Worm (Caenorhabditis elegans): ENCODE results near the gene ZC204.12.

The ZC204.12 gene

DNA sequence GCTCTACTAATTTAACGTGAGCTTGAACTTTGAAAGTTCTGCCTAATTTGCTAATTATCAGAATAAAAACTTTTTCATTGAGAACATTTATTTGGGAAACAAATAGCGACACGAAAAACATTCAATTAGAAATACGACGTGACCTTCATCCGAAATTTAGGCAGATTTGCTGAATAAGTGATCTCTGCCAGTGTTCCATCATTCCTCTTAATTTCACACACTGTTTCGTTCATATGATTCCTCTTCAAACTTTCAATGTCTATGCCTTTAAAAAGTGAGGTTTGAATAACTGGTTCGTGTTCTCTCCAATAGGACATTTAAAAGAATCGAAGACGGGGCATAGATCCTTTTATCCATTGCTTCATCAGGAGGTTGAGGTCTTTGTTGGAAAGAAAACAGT is 6.6 kb downstream of the ZC204.12 start, which contains the start of gene fbxb-20 (continued):
- TF ChIP-seq ces-1 (GFP tag; optimal IDR thresholded peaks at IDR 0.05), result no peak

DNA sequence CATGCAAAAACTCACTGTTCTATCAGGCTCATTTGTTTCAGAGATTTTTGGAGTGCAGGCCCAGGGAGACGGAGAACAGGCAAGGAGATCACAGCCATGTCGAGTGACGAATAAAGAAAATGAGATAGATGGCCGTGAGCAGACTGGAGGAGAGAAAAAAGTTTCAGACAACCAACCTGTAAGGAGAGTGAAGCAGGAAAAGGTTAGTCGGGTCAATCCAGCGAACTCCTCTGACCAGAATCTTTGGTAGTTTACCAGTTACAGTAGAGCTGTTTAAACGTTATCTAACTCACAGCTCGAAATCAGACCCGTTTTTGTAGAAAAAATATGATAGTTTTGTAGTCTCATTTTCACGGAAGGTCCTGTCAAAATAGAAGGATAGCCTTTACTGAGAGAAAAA is 8.3 kb downstream of the ZC204.12 start, which contains the start of gene fbxb-21:
Gene fbxb-21 (minus strand): TSS at position 101 of the 400 bp plus-strand sequence.
- no peak for TF ChIP-seq mef-2 (tag; optimal IDR thresholded peaks at IDR 0.05)
- no peak for TF ChIP-seq nhr-84 (tag; optimal IDR thresholded peaks at IDR 0.05)
- no peak for TF ChIP-seq nhr-237 (tag; optimal IDR thresholded peaks at IDR 0.05)
- TF ChIP-seq C34B4.2 (tag; optimal IDR thresholded peaks at IDR 0.05), result no peak
- no peak for TF ChIP-seq fkh-8 (tag; optimal IDR thresholded peaks at IDR 0.05)
- no peak for TF ChIP-seq hlh-17 (GFP tag; optimal IDR thresholded peaks at IDR 0.05; ENCODE audit: borderline replicate concordance)
- no peak for TF ChIP-seq hpl-2 (GFP tag; optimal IDR thresholded peaks at IDR 0.05)
- TF ChIP-seq nhr-12 (tag; optimal IDR thresholded peaks at IDR 0.05), result no peak

- TF ChIP-seq ces-1 (GFP tag; optimal IDR thresholded peaks at IDR 0.05) (no peak), zip-4 (GFP tag; optimal IDR thresholded peaks at IDR 0.05) (no peak), mab-9 (GFP tag; IDR thresholded peaks at IDR 0.05) (no peak), lsy-2 (tag; optimal IDR thresholded peaks at IDR 0.05) (no peak), rnt-1 (tag; optimal IDR thresholded peaks at IDR 0.05) (no peak), aha-1 (tag; optimal IDR thresholded peaks at IDR 0.05) (no peak), nhr-71 (tag; optimal IDR thresholded peaks at IDR 0.05) (no peak), unc-98 (GFP tag; IDR thresholded peaks at IDR 0.05) (no peak), zag-1 (tag; optimal IDR thresholded peaks at IDR 0.05) (no peak), sptf-1 (tag; optimal IDR thresholded peaks at IDR 0.05) (no peak), ceh-82 (tag; optimal IDR thresholded peaks at IDR 0.05) (no peak), swsn-7 (tag; optimal IDR thresholded peaks at IDR 0.05) (no peak), tlp-1 (tag; optimal IDR thresholded peaks at IDR 0.05) (no peak), nhr-237 (tag; optimal IDR thresholded peaks at IDR 0.05) (no peak), nhr-76 (tag; optimal IDR thresholded peaks at IDR 0.05) (no peak), ceh-88 (GFP tag; IDR thresholded peaks at IDR 0.05) (no peak), C16A3.4 (tag; optimal IDR thresholded peaks at IDR 0.05) (no peak), unc-62 (GFP tag; optimal IDR thresholded peaks at IDR 0.05) (no peak), nhr-19 (GFP tag; conservative IDR thresholded peaks at IDR 0.05) (no peak)
These were observed 10.9 kb downstream of the ZC204.12 start, which contains the start of gene ZC204.17 for ce11 chrII:1646199-1646598. TSS of gene ZC204.17 (minus strand) at chrII:1646299.

DNA sequence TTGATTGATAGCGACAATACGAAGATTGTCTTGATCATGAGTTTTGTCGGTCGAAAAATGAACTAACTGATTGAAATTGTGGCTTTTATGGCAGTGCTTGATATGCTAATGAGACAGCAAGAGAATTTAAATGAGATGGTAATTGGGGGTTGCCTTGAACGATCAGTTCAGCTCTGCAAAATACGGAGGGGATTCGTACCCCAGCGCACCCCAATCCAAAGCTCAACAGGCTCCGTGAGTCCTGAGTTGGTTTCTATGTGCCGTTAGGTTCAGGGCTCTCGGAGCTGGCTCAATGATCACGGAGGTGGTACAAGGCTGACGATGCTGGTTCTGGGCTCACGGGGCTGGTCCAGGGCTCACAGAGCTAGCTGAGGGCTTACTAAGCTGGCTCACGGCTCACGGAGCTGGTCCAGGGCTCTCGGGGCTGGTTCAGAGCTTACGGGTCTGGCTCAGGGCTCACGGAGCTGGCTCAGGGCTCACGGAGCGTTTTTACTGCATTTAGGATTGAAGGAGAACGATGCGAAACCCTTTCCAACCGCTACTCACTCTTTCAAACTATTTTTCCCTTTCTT is 12.2 kb downstream of the ZC204.12 start, which contains the start of gene ZC204.6:
Gene ZC204.6 (minus strand): TSS at position 51 of the 572 bp plus-strand sequence.
- TF ChIP-seq aly-2 (tag; optimal IDR thresholded peaks at IDR 0.05), result no peak
- TF ChIP-seq nhr-20 (tag; optimal IDR thresholded peaks at IDR 0.05), result no peak
- no peak for TF ChIP-seq nhr-76 (tag; optimal IDR thresholded peaks at IDR 0.05)
- no peak for TF ChIP-seq fos-1 (tag; optimal IDR thresholded peaks at IDR 0.05)
- no peak for TF ChIP-seq unc-62 (GFP tag; optimal IDR thresholded peaks at IDR 0.05)
- no peak for TF ChIP-seq lin-14 (GFP tag; optimal IDR thresholded peaks at IDR 0.05)
- TF ChIP-seq ceh-63 (GFP tag; optimal IDR thresholded peaks at IDR 0.05), result no peak
- TF ChIP-seq sup-37 (GFP tag; optimal IDR thresholded peaks at IDR 0.05), result no peak
- no peak for TF ChIP-seq fkh-8 (tag; optimal IDR thresholded peaks at IDR 0.05)
- TF ChIP-seq unc-30 (tag; optimal IDR thresholded peaks at IDR 0.05), result no peak
- no peak for TF ChIP-seq mef-2 (tag; optimal IDR thresholded peaks at IDR 0.05)
- TF ChIP-seq rnt-1 (tag; optimal IDR thresholded peaks at IDR 0.05), result no peak
- TF ChIP-seq lin-39 (tag; optimal IDR thresholded peaks at IDR 0.05), result no peak

DNA sequence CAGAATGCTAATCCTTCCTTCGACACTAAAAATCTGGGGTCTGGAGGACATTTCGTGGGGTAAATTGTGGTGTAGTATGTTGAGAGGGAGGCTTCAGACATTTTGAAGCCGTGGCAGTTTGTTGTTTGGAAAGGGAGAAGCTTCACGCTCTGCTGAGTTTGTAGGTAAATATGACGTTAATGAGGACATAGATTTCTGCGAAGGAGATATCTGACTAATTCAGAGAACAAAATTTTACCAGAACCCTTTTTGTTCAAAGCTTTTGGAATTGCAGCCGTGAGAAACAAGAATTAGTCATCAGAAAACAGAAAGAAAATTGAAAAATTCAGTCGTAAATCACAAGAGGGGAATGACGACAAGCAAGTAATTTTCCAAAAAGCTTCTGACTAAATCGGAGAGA is 16.6 kb downstream of the ZC204.12 start, which contains the start of gene srh-72:
Gene srh-72 (minus strand): TSS at position 101 of the 400 bp plus-strand sequence.
- TF ChIP-seq ama-1 (optimal IDR thresholded peaks at IDR 0.05) (no peak), fkh-8 (tag; optimal IDR thresholded peaks at IDR 0.05) (peak; percentile 62), dpl-1 (GFP tag; optimal IDR thresholded peaks at IDR 0.05) (no peak)

Measured in whole organism, L1 larva.